Worm (Caenorhabditis elegans): ENCODE data around the gene mut-15.

DNA sequence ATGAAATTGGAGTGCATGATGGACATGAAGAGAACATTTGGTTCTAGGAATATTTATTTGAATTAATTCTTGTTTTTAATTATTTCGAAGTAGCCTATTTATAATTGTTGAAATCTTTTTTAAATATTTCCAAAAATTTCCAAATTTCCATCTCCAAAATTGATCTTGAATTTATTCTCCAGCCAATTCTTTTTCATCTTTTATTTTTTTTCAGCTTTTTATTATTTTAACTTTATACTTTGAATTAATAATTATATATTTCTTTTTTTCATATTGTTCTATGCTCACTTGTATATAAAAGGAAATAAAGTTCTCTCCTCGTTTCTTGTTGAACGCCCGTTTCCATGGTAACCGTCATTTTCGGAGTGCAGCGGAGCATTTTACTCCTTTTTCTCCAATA is 22.4 kb upstream of the mut-15 start, which contains the start of gene xbx-1:
- TF ChIP-seq snpc-4 (tag; optimal IDR thresholded peaks at IDR 0.05) = no peak
- no peak for TF ChIP-seq unc-62 (GFP tag; optimal IDR thresholded peaks at IDR 0.05)
- TF ChIP-seq unc-120 (tag; optimal IDR thresholded peaks at IDR 0.05; ENCODE audit: poor library complexity, severe bottlenecking) = no peak
- TF ChIP-seq zip-8 (tag; optimal IDR thresholded peaks at IDR 0.05) = no peak
- no peak for TF ChIP-seq elt-1 (tag; optimal IDR thresholded peaks at IDR 0.05; ENCODE audit: borderline replicate concordance, insufficient read depth)
- no peak for TF ChIP-seq ces-1 (GFP tag; optimal IDR thresholded peaks at IDR 0.05)
- TF ChIP-seq lin-13 (tag; optimal IDR thresholded peaks at IDR 0.05) = no peak
- TF ChIP-seq unc-39 (tag; optimal IDR thresholded peaks at IDR 0.05) = no peak
- TF ChIP-seq nhr-237 (tag; optimal IDR thresholded peaks at IDR 0.05) = no peak
- no peak for TF ChIP-seq ztf-11 (tag; optimal IDR thresholded peaks at IDR 0.05)
- no peak for TF ChIP-seq lsy-2 (tag; optimal IDR thresholded peaks at IDR 0.05)
- TF ChIP-seq blmp-1 (tag; optimal IDR thresholded peaks at IDR 0.05) = no peak
- no peak for TF ChIP-seq mls-2 (tag; optimal IDR thresholded peaks at IDR 0.05)
- no peak for TF ChIP-seq pha-4 (tag; optimal IDR thresholded peaks at IDR 0.05)

Data from whole organism, mixed stage, embryonic.